Worm (Caenorhabditis elegans): ENCODE results near the gene tbcc-1.

The tbcc-1 gene

DNA sequence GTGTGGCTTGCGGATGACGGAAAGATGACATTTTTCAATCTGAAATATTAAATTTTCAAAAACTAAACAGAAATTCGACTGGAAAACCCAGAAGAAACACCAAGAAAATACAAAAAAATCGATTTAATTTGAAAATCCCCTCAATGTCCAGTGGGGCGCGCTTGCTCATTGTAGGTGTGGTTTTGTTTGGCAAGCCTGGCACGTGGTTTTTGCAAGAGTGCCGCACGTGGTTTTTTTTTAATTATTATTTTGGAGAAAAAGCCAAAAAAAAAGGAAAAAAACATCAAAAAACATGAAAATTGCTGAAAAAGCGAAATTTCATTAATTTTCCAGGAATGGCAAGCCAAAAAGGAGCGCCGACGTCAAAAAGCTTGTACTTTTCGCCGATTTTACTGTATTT lies 19.6 kb upstream of the tbcc-1 start, which contains the start of gene swsn-3 (continued):
- peak; percentile 63 for TF ChIP-seq nhr-10 (tag; optimal IDR thresholded peaks at IDR 0.05)
- TF ChIP-seq F13H6.1 (tag; optimal IDR thresholded peaks at IDR 0.05): peak; percentile 89
- TF ChIP-seq ceh-16 (tag; optimal IDR thresholded peaks at IDR 0.05): peak; percentile 53

DNA sequence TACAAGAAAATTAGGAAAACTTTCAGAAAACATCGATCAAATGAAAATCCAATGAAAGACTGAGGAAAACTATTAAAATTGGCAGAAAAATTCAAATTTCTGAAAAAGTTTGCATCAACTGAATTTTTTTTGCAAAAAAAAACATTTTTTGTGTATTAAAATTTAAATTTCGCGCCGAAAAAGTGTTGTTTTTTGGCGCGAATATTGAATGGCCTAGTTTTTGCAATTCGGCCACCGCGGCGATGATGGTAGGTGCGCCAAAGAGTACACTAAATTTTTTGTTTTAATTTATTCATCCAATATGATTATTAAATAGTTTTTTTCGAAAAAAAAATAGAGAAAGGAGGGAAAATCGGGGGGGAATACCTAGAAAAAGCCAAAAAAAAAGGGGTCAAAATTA lies 19.2 kb upstream of the tbcc-1 start:
- TF ChIP-seq egl-27 (tag; optimal IDR thresholded peaks at IDR 0.05): no peak
- TF ChIP-seq nhr-23 (tag; optimal IDR thresholded peaks at IDR 0.05): no peak
- no peak for TF ChIP-seq ceh-16 (tag; optimal IDR thresholded peaks at IDR 0.05)
- TF ChIP-seq nhr-10 (tag; optimal IDR thresholded peaks at IDR 0.05): no peak
- no peak for TF ChIP-seq ceh-82 (tag; optimal IDR thresholded peaks at IDR 0.05)
- TF ChIP-seq mab-5 (tag; optimal IDR thresholded peaks at IDR 0.05): no peak
- no peak for TF ChIP-seq sma-9 (GFP tag; optimal IDR thresholded peaks at IDR 0.05)
- TF ChIP-seq sma-9 (tag; optimal IDR thresholded peaks at IDR 0.05): no peak
- no peak for TF ChIP-seq dmd-4 (tag; optimal IDR thresholded peaks at IDR 0.05)
- no peak for TF ChIP-seq lin-39 (tag; optimal IDR thresholded peaks at IDR 0.05)
- TF ChIP-seq nhr-237 (tag; optimal IDR thresholded peaks at IDR 0.05): no peak
- TF ChIP-seq R02D3.7 (tag; optimal IDR thresholded peaks at IDR 0.05): no peak
- TF ChIP-seq nhr-129 (tag; optimal IDR thresholded peaks at IDR 0.05): no peak
- TF ChIP-seq lsy-2 (tag; optimal IDR thresholded peaks at IDR 0.05): no peak
- TF ChIP-seq ztf-11 (tag; optimal IDR thresholded peaks at IDR 0.05): no peak
- no peak for TF ChIP-seq Y55F3AM.14 (GFP tag; optimal IDR thresholded peaks at IDR 0.05)
- no peak for TF ChIP-seq ztf-4 (tag; optimal IDR thresholded peaks at IDR 0.05)
- no peak for TF ChIP-seq peb-1 (tag; optimal IDR thresholded peaks at IDR 0.05)
- no peak for TF ChIP-seq nhr-77 (tag; optimal IDR thresholded peaks at IDR 0.05)
- no peak for TF ChIP-seq snpc-4 (tag; optimal IDR thresholded peaks at IDR 0.05)
- no peak for TF ChIP-seq fos-1 (tag; optimal IDR thresholded peaks at IDR 0.05)

DNA sequence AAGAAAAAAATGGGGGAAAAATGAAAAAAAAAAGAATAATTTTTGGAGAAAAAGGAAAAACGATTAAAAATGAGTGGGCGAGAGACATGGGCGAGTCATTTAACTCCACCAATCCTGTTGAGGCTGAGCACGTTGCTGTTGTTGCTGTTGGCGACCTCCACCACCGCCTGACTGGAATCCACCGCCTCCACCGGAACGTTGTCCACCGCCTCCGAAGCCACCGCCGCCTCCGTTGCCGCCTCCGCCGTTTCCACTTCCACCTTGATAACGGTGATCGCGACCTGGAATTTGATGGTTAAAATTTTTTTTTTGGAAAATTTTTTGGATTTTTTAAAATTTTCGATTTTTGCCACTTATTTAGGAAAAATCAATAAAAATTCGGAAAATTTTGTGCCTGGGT lies 17.5 kb upstream of the tbcc-1 start:
- TF ChIP-seq nhr-12 (tag; optimal IDR thresholded peaks at IDR 0.05) (no peak), nhr-21 (tag; optimal IDR thresholded peaks at IDR 0.05) (no peak)

DNA sequence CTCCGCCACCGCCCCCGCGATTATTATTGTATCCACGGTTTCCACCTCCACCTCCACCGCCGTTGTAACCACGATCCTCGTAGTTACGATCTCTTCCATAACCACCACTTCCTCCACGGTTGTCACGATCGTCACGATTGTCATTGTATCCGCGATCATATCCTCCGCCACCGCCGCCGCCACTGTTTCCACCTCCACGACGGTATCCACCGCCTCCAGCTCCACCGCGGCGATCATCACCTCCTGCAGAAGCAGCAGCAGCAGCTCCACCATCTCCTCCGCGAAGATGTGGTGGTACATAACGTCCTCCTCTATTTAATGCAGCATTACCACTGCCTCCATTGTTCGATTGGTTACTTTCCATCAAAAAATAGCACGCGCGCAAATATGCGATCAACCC lies 9.6 kb upstream of the tbcc-1 start, which contains the start of gene laf-1:
laf-1 (minus strand) TSS at position 399 of the 400 bp plus-strand sequence.
- TF ChIP-seq lin-11 (tag; optimal IDR thresholded peaks at IDR 0.05) (no peak), aly-2 (tag; optimal IDR thresholded peaks at IDR 0.05) (no peak), mdl-1 (tag; optimal IDR thresholded peaks at IDR 0.05) (no peak), R02D3.7 (tag; optimal IDR thresholded peaks at IDR 0.05) (no peak), nhr-21 (tag; optimal IDR thresholded peaks at IDR 0.05) (no peak), ceh-16 (tag; optimal IDR thresholded peaks at IDR 0.05) (no peak)

DNA sequence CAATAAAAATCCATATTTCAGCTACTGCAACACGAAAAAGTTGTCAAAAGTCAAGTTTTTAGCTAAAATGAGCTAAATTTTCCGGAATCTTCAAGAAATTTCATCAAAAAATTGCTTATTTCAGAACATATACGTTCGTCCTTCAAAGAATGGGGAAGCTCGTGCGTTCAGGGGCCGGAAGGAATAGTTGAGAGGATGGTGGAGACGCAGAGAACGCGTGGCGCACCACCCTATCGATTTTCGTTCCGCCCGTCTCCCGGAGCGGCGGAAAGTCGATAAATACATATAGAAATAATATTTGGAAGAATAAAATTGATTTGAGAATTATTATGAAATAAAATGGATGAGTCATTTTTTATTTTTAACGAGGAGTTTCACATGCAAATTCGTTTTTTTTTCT lies 8.0 kb upstream of the tbcc-1 start:
- TF ChIP-seq aly-2 (tag; optimal IDR thresholded peaks at IDR 0.05) (no peak), egl-27 (tag; optimal IDR thresholded peaks at IDR 0.05) (no peak), gmeb-1 (tag; optimal IDR thresholded peaks at IDR 0.05) (no peak), mdl-1 (tag; optimal IDR thresholded peaks at IDR 0.05) (peak in 1 of 2 experiments; percentile 19), C34F6.9 (tag; optimal IDR thresholded peaks at IDR 0.05) (peak; percentile 14), elt-3 (tag; optimal IDR thresholded peaks at IDR 0.05) (no peak), R02D3.7 (tag; optimal IDR thresholded peaks at IDR 0.05) (no peak), sma-3 (GFP tag; optimal IDR thresholded peaks at IDR 0.05) (no peak), nhr-129 (tag; optimal IDR thresholded peaks at IDR 0.05) (no peak), elt-1 (tag; optimal IDR thresholded peaks at IDR 0.05) (no peak), nhr-6 (tag; optimal IDR thresholded peaks at IDR 0.05) (no peak), ztf-11 (tag; optimal IDR thresholded peaks at IDR 0.05) (no peak), crh-2 (tag; optimal IDR thresholded peaks at IDR 0.05) (peak; percentile 40), ceh-16 (tag; optimal IDR thresholded peaks at IDR 0.05) (no peak), mab-5 (tag; optimal IDR thresholded peaks at IDR 0.05) (no peak), unc-55 (GFP tag; optimal IDR thresholded peaks at IDR 0.05) (peak; percentile 30)

DNA sequence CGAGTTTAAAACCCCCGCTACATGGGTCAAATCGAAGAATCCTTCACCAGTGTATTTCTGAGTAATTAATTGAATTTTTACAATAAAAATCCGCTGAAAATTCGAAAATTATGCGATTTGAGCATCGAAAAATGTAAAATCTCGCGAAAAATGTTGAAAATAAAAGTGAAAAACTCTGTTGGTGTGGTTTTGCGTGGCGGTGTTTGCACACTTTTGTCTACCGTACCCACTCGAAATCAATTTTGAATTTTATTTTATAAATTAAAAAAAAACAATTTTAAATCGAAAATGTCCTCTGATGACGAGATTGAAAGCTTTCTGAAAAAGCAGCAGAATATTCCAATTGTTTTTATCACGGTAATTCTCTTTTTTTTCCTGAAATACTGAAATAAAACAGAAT lies 7.4 kb upstream of the tbcc-1 start, which contains the start of gene Y71H2AM.6:
Y71H2AM.6 (plus strand) TSS at position 264 of the 400 bp plus-strand sequence.
- TF ChIP-seq lsy-2 (tag; optimal IDR thresholded peaks at IDR 0.05): peak; percentile 97 to 99
- no peak for TF ChIP-seq ztf-1 (GFP tag; conservative IDR thresholded peaks at IDR 0.05)
- TF ChIP-seq ztf-4 (tag; optimal IDR thresholded peaks at IDR 0.05): no peak
- no peak for TF ChIP-seq nhr-129 (tag; optimal IDR thresholded peaks at IDR 0.05)
- TF ChIP-seq lin-39 (tag; optimal IDR thresholded peaks at IDR 0.05): no peak
- no peak for TF ChIP-seq sem-4 (tag; optimal IDR thresholded peaks at IDR 0.05)
- TF ChIP-seq C34F6.9 (tag; optimal IDR thresholded peaks at IDR 0.05): peak; percentile 61
- TF ChIP-seq mab-5 (tag; optimal IDR thresholded peaks at IDR 0.05): no peak
- TF ChIP-seq nhr-11 (tag; optimal IDR thresholded peaks at IDR 0.05): no peak
- TF ChIP-seq mdl-1 (tag; optimal IDR thresholded peaks at IDR 0.05): no peak
- TF ChIP-seq ZK546.5 (tag; optimal IDR thresholded peaks at IDR 0.05): no peak
- no peak for TF ChIP-seq ceh-16 (tag; optimal IDR thresholded peaks at IDR 0.05)
- TF ChIP-seq Y55F3AM.14 (GFP tag; optimal IDR thresholded peaks at IDR 0.05): no peak
- no peak for TF ChIP-seq sma-9 (GFP tag; optimal IDR thresholded peaks at IDR 0.05)
- no peak for TF ChIP-seq sma-9 (tag; optimal IDR thresholded peaks at IDR 0.05)
- TF ChIP-seq snpc-4 (tag; optimal IDR thresholded peaks at IDR 0.05): no peak
- TF ChIP-seq elt-1 (tag; optimal IDR thresholded peaks at IDR 0.05): no peak
- TF ChIP-seq crh-2 (tag; optimal IDR thresholded peaks at IDR 0.05): peak; percentile 25
- TF ChIP-seq nhr-6 (tag; optimal IDR thresholded peaks at IDR 0.05): no peak
- TF ChIP-seq nhr-237 (tag; optimal IDR thresholded peaks at IDR 0.05): no peak
- TF ChIP-seq lin-11 (tag; optimal IDR thresholded peaks at IDR 0.05): no peak
- TF ChIP-seq skn-1 (tag; optimal IDR thresholded peaks at IDR 0.05): no peak
- TF ChIP-seq ztf-11 (tag; optimal IDR thresholded peaks at IDR 0.05): no peak
- no peak for TF ChIP-seq peb-1 (tag; optimal IDR thresholded peaks at IDR 0.05)
- no peak for TF ChIP-seq egl-27 (tag; optimal IDR thresholded peaks at IDR 0.05)
- TF ChIP-seq nhr-23 (tag; optimal IDR thresholded peaks at IDR 0.05): no peak
- TF ChIP-seq mbf-1 (tag; optimal IDR thresholded peaks at IDR 0.05): no peak
- TF ChIP-seq ama-1 (optimal IDR thresholded peaks at IDR 0.05): no peak

All from whole organism, L2 larva.